Worm (Caenorhabditis elegans): ENCODE measurements around the gene nspg-6.

DNA sequence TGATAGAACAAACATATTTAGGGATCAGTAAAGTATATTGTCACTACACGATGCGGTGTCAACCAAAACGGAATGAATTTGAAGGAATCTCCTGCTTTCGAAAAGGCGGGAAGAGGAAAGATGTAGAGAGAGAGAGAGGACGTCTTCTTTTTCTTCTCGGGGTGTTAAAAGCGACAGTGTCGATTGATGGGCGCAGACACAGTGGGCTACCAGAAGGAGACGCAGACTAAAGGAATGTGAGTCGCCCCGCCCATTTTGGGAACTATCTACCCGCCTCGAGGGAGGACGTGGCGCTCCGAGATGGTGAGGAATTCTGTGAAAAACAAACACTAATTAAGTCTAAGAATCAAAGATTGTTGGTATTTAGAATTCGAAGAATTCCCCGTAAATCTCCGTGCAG lies 15.3 kb downstream of the nspg-6 start, which contains the start of the genes B0361.14 and B0361.9:
- TF ChIP-seq him-1 (tag; optimal IDR thresholded peaks at IDR 0.05): no peak
- TF ChIP-seq W03F9.2 (tag; optimal IDR thresholded peaks at IDR 0.05): no peak

All from whole organism, L4/young adult.